Worm (Caenorhabditis elegans): Measurements from ENCODE around the gene B0554.1.

Gene B0554.1

ce11 chrV:459464-459863 is 21.3 kb downstream of the B0554.1 start, which contains the start of gene nhr-203 (continued):
- TF ChIP-seq mxl-2 (GFP tag; conservative IDR thresholded peaks at IDR 0.05): no peak
- no peak for TF ChIP-seq fkh-10 (GFP tag; optimal IDR thresholded peaks at IDR 0.05)
- peak; percentile 80 for TF ChIP-seq dve-1 (tag; optimal IDR thresholded peaks at IDR 0.05; ENCODE audit: insufficient read depth)
- TF ChIP-seq ceh-82 (tag; optimal IDR thresholded peaks at IDR 0.05): no peak
- no peak for TF ChIP-seq fos-1 (tag; optimal IDR thresholded peaks at IDR 0.05)
- TF ChIP-seq nhr-6 (tag; optimal IDR thresholded peaks at IDR 0.05): no peak
- no peak for TF ChIP-seq T26A8.4 (GFP tag; IDR thresholded peaks at IDR 0.05)
- TF ChIP-seq tag-97 (GFP tag; IDR thresholded peaks at IDR 0.05): no peak
- TF ChIP-seq pha-4 (GFP tag; IDR thresholded peaks at IDR 0.05): no peak
- TF ChIP-seq pha-4 (tag; optimal IDR thresholded peaks at IDR 0.05): no peak
- TF ChIP-seq vab-7 (GFP tag; IDR thresholded peaks at IDR 0.05): no peak
- no peak for TF ChIP-seq ceh-44 (GFP tag; IDR thresholded peaks at IDR 0.05)
- TF ChIP-seq unc-130 (GFP tag; optimal IDR thresholded peaks at IDR 0.05): no peak
- peak in 1 of 2 experiments; percentile 6 for TF ChIP-seq lsy-2 (tag; optimal IDR thresholded peaks at IDR 0.05)
- TF ChIP-seq dmd-6 (GFP tag; IDR thresholded peaks at IDR 0.05): peak; percentile 89
- TF ChIP-seq ces-1 (GFP tag; optimal IDR thresholded peaks at IDR 0.05): no peak
- no peak for TF ChIP-seq lin-39 (tag; optimal IDR thresholded peaks at IDR 0.05)
- no peak for TF ChIP-seq dmd-8 (GFP tag; IDR thresholded peaks at IDR 0.05)
- no peak for TF ChIP-seq nhr-10 (tag; optimal IDR thresholded peaks at IDR 0.05)
- no peak for TF ChIP-seq zfp-3 (GFP tag; conservative IDR thresholded peaks at IDR 0.05)
- peak in 1 of 2 experiments; percentile 14 for TF ChIP-seq hif-1 (tag; optimal IDR thresholded peaks at IDR 0.05)
- no peak for TF ChIP-seq daf-16 (GFP tag; optimal IDR thresholded peaks at IDR 0.05)
- TF ChIP-seq daf-16 (tag; optimal IDR thresholded peaks at IDR 0.05): peak; percentile 81
- no peak for TF ChIP-seq Y75B8A.6 (GFP tag; IDR thresholded peaks at IDR 0.05)
- no peak for TF ChIP-seq ctbp-1 (GFP tag; IDR thresholded peaks at IDR 0.05)
- TF ChIP-seq ztf-7 (tag; optimal IDR thresholded peaks at IDR 0.05): no peak
- peak; percentile 49 for TF ChIP-seq nhr-48 (tag; optimal IDR thresholded peaks at IDR 0.05)
- no peak for TF ChIP-seq tra-1 (GFP tag; IDR thresholded peaks at IDR 0.05)
- no peak for TF ChIP-seq ceh-32 (tag; optimal IDR thresholded peaks at IDR 0.05; ENCODE audit: poor library complexity)
- peak; percentile 63 for TF ChIP-seq hlh-11 (tag; optimal IDR thresholded peaks at IDR 0.05)
- no peak for TF ChIP-seq egl-27 (tag; optimal IDR thresholded peaks at IDR 0.05)
- TF ChIP-seq nhr-102 (tag; optimal IDR thresholded peaks at IDR 0.05): peak; percentile 35
- no peak for TF ChIP-seq nhr-11 (tag; optimal IDR thresholded peaks at IDR 0.05)
- no peak for TF ChIP-seq lir-3 (tag; optimal IDR thresholded peaks at IDR 0.05)
- peak; percentile 99 for TF ChIP-seq nhr-28 (tag; optimal IDR thresholded peaks at IDR 0.05)
- peak; percentile 39 for TF ChIP-seq mes-2 (tag; optimal IDR thresholded peaks at IDR 0.05; ENCODE audit: poor library complexity, severe bottlenecking)
- TF ChIP-seq hmg-1.1 (GFP tag; IDR thresholded peaks at IDR 0.05): no peak
- TF ChIP-seq pqm-1 (tag; optimal IDR thresholded peaks at IDR 0.05): peak; percentile 62
- no peak for TF ChIP-seq zip-11 (GFP tag; IDR thresholded peaks at IDR 0.05)
- no peak for TF ChIP-seq lin-29 (GFP tag; IDR thresholded peaks at IDR 0.05)
- no peak for TF ChIP-seq nhr-76 (tag; optimal IDR thresholded peaks at IDR 0.05)
- TF ChIP-seq unc-62 (GFP tag; optimal IDR thresholded peaks at IDR 0.05 in 1 of 2): no peak
- no peak for TF ChIP-seq unc-62 (tag; optimal IDR thresholded peaks at IDR 0.05)
- TF ChIP-seq nhr-111 (GFP tag; optimal IDR thresholded peaks at IDR 0.05): no peak
- TF ChIP-seq nhr-42 (GFP tag; IDR thresholded peaks at IDR 0.05): no peak
- no peak for TF ChIP-seq ceh-20 (GFP tag; IDR thresholded peaks at IDR 0.05)
- no peak for TF ChIP-seq T20F7.1 (GFP tag; optimal IDR thresholded peaks at IDR 0.05)
- TF ChIP-seq ceh-28 (tag; optimal IDR thresholded peaks at IDR 0.05): no peak
- TF ChIP-seq unc-39 (tag; optimal IDR thresholded peaks at IDR 0.05): no peak

Data from whole organism, L4 larva.